Worm (Caenorhabditis elegans) whole organism, L4 larva: ENCODE measurements around the gene F54H12.4.
"Not testable (repeated sequence)": the region's sequence is repeated elsewhere in the genome, so short reads cannot be mapped to it uniquely, and the experiment has no call there.

Experiments
- ama-1 ChIP-seq: fragments of 150-350 bp; optimal IDR thresholded peaks from 2 replicates; lab custom pipeline; 2014; ENCODE audit warnings: inconsistent platforms, mixed read lengths
- egl-27 ChIP-seq: sonication (generic microtip); optimal IDR thresholded peaks from 3 replicates; lab custom pipeline; 2017; ENCODE audit warnings: missing biosample characterization, missing genetic modification reagents, missing genetic modification characterization
- lir-3 ChIP-seq: sonication (generic microtip); optimal IDR thresholded peaks from 2 replicates; lab custom pipeline; 2016; ENCODE audit warnings: mild to moderate bottlenecking, missing genetic modification characterization, missing compliant biosample characterization
- madf-9 ChIP-seq: fragments of 200-800 bp; sonication (Bioruptor generic); conservative IDR thresholded peaks from 2 replicates; pipeline ENCODE4 v1.3.6; 2022; ENCODE audit warnings: missing genetic modification reagents, missing genetic modification characterization, missing compliant biosample characterization
- mdl-1 ChIP-seq, 2 experiments: fragments of 150-350 bp in 1 of 2; sonication (generic microtip) in 1 of 2; optimal IDR thresholded peaks; 2 replicates each; lab custom pipeline; 2014 to 2017; ENCODE audit warnings: missing biosample characterization in 2 of 2, missing genetic modification characterization in 2 of 2
- unc-39 ChIP-seq: sonication (generic microtip); optimal IDR thresholded peaks from 2 replicates; lab custom pipeline; 2017; ENCODE audit warnings: missing biosample characterization, missing genetic modification characterization

DNA sequence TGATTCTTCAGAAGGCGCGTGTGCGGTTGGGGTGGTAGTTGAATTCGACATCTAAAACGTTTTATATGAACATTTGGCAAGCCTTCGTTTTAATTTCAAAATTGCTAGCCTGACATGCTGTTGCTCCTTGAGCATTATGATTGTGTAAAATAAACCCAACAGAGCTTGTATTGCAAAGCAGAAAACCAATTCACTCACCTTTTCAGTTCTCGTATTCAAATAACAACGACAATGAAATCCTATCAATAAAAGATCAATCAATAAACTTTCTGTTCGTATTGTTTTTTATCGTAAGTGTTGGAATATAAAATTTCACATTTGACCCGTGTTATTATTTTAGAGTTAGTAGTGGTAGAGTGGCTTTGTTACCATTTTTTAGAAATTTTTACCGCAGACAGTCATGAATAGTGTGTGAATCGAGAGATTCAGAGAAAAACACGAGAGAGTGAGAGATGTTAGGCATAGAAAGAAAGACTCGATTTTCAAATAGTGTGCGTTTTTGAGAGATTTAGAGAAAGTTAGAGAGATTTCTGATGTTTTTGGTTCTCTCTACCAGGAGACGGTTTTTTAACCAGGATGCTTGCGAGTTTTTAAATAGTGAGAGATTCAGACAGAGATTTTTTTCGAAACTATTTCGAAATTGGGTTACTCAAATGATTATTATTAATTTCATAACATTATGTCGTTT is 3.5 kb downstream of the F54H12.4 start, which contains the start of gene F54H12.10:
- TF ChIP-seq ama-1; unc-39 (tag; lab: Kevin White, UChicago); mdl-1 (tag; optimal IDR thresholded peaks at IDR 0.05; lab: Kevin White, UChicago); lir-3 (tag; lab: Kevin White, UChicago); egl-27 (tag; lab: Kevin White, UChicago); madf-9 (GFP tag; lab: Robert Waterston, UW): not testable (repeated sequence)
